Worm (Caenorhabditis elegans) whole organism, midembryonic: ENCODE results near the gene twk-12.

Experiments
- T22C8.4 ChIP-seq: fragments of 200-800 bp; sonication (Bioruptor generic); IDR thresholded peaks from 2 replicates; pipeline ENCODE4 v1.3.6; 2022; ENCODE audit warnings: missing genetic modification characterization, missing compliant biosample characterization
- cog-1 ChIP-seq: sonication (generic microtip); optimal IDR thresholded peaks from 2 replicates; lab custom pipeline; 2016; ENCODE audit warnings: missing genetic modification characterization, missing compliant biosample characterization
- flt-1 ChIP-seq: fragments of 200-800 bp; sonication (Bioruptor generic); IDR thresholded peaks from 2 replicates; pipeline ENCODE4 v1.3.6; 2022; ENCODE audit warnings: missing genetic modification characterization, missing compliant biosample characterization
- klf-2 ChIP-seq: fragments of 200-800 bp; sonication (Bioruptor generic); conservative IDR thresholded peaks from 2 replicates; pipeline ENCODE4 v1.3.6; 2022; ENCODE audit warnings: missing genetic modification reagents, missing genetic modification characterization, missing compliant biosample characterization
- med-1 ChIP-seq: sonication (generic microtip); optimal IDR thresholded peaks from 2 replicates; lab custom pipeline; 2017; ENCODE audit warnings: missing genetic modification characterization, mild to moderate bottlenecking, missing compliant biosample characterization, antibody characterized with exemption, missing genetic modification reagents; ENCODE audit not compliant: insufficient read depth
- ref-1 ChIP-seq: fragments of 200-800 bp; sonication (Bioruptor generic); conservative IDR thresholded peaks from 2 replicates; pipeline ENCODE4 v1.3.6; 2022; ENCODE audit warnings: missing genetic modification reagents, missing genetic modification characterization, missing compliant biosample characterization
- tab-1 ChIP-seq: fragments of 200-800 bp; sonication (Bioruptor generic); IDR thresholded peaks from 2 replicates; pipeline ENCODE4 v1.3.6; 2022; ENCODE audit warnings: missing genetic modification characterization, missing compliant biosample characterization
- ztf-23 ChIP-seq: fragments of 200-800 bp; sonication (Bioruptor generic); IDR thresholded peaks from 2 replicates; pipeline ENCODE4 v1.3.6; 2022; ENCODE audit warnings: missing genetic modification reagents, missing genetic modification characterization, missing compliant biosample characterization
- ztf-29 ChIP-seq: fragments of 200-800 bp; sonication (Bioruptor generic); IDR thresholded peaks from 2 replicates; pipeline ENCODE4 v1.3.6; 2022; ENCODE audit warnings: missing genetic modification reagents, missing genetic modification characterization, missing compliant biosample characterization

The twk-12 gene

DNA sequence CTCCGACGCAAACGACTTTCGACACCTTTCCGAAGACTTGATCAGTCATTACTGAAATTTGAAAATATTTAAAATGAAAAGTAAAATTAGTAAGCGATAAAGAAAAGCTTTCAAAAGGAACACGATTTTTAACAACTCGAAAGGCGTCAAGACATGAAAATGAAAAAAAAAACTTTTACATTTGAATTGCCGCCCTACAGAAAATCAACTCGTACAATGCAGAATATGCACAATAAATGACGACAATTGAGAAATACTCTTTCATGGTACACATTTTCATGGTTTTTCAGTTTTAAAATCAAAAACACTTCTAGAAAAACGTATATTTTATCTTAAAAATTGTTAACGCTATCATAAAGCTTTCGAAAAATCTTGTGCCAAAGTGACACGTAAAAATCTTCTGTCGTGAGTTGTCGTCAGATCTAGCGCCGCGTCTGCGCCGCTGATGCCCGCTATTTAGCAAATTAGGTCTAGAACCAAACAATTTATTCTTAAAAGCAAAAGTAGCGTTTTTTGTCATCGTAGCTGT lies 5.9 kb upstream of the twk-12 start, which contains the start of gene sqv-4:
Gene sqv-4, minus strand, starts transcription at position 51 of the 529 bp plus-strand sequence.
- TF ChIP-seq tab-1 (GFP tag; lab: Robert Waterston, UW): no peak
- no peak for TF ChIP-seq cog-1
- TF ChIP-seq ref-1: no peak
- TF ChIP-seq med-1 (GFP tag; lab: Kevin White, UChicago): no peak
- TF ChIP-seq T22C8.4: no peak
- no peak for TF ChIP-seq flt-1 (GFP tag; lab: Robert Waterston, UW)
- no peak for TF ChIP-seq ztf-23
- TF ChIP-seq klf-2 (GFP tag; lab: Robert Waterston, UW): no peak

- TF ChIP-seq med-1 (GFP tag; lab: Kevin White, UChicago) (no peak), cog-1 (no peak), flt-1 (GFP tag; lab: Robert Waterston, UW) (no peak), ref-1 (no peak), ztf-29 (GFP tag; lab: Robert Waterston, UW) (no peak), ztf-23 (no peak), T22C8.4 (no peak), tab-1 (GFP tag; lab: Robert Waterston, UW) (no peak), klf-2 (GFP tag; lab: Robert Waterston, UW) (no peak)
Measured at ce11 chrV:10662000-10662399, 5.4 kb upstream of the twk-12 start.

DNA sequence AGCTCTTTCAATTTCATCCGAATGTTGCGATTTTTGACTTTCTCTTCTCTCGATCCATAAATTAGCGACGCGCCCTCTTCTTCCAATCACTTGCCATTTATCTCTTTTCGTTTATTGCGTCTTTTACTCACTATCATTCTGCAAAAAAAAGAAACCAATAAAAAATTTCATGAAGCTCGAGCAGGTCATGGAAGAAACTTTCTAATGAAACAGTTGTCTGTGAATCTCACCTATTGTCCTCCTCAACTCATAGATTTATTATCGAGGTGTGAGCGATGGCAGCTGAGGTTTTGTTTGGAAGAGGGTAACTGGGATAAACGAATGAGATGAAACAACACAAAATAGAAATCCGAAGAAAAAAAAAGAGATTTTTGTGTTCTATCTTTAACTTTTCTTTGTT lies 3.1 kb upstream of the twk-12 start:
- TF ChIP-seq flt-1 (GFP tag; lab: Robert Waterston, UW) (no peak), T22C8.4 (no peak), ztf-29 (GFP tag; lab: Robert Waterston, UW) (no peak), ztf-23 (no peak), tab-1 (GFP tag; lab: Robert Waterston, UW) (no peak), klf-2 (GFP tag; lab: Robert Waterston, UW) (no peak), ref-1 (no peak), med-1 (GFP tag; lab: Kevin White, UChicago) (no peak), cog-1 (no peak)

DNA sequence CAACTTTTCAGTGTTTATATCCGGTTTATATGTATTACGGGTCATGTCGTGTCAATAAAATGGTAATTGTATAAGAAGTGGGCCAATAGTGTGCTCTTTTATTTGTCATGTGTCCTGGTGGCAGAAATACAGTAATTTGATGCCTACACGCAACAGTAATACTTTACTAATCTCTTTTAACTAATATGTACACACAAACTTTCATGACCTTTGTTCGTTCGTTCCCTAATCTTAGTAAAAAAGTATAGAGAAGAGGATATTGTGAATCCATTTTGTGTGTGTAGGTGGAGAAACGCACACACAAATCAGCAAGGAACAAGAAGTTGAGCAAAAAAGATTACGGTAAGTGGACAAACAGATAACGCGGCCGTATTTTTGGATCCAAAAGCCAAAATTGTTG lies 3.4 kb downstream of the twk-12 start:
- TF ChIP-seq T22C8.4 (no peak), med-1 (GFP tag; lab: Kevin White, UChicago) (no peak), ztf-29 (GFP tag; lab: Robert Waterston, UW) (no peak), ztf-23 (no peak), flt-1 (GFP tag; lab: Robert Waterston, UW) (no peak), tab-1 (GFP tag; lab: Robert Waterston, UW) (no peak), cog-1 (no peak), klf-2 (GFP tag; lab: Robert Waterston, UW) (no peak), ref-1 (no peak)

DNA sequence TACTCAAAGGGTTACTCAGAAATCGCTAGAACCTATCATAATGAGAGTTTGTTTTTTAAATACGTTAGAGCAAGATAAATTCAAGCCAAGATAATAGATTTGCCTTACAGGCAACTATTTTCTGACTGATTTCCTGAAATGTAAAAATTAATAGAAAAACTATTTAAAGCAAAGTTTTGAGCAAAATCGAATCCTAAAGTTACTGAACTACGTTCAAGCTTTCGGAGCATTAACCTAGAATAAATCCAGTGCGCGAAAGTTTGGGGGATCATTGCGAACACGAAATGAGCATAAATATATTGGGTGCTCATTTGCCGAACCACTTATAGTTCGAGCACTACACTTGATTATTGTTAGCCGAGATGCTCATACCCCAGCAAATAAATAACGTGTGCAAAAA lies 4.2 kb downstream of the twk-12 start, which contains the start of gene ceh-22:
Gene ceh-22, plus strand, starts transcription at position 301 of the 400 bp plus-strand sequence.
- TF ChIP-seq T22C8.4 (no peak), med-1 (GFP tag; lab: Kevin White, UChicago) (no peak)

- no peak for TF ChIP-seq ztf-29 (GFP tag; lab: Robert Waterston, UW)
- no peak for TF ChIP-seq ztf-23
- no peak for TF ChIP-seq ref-1
- no peak for TF ChIP-seq med-1 (GFP tag; lab: Kevin White, UChicago)
- no peak for TF ChIP-seq T22C8.4
- TF ChIP-seq cog-1: no peak
- TF ChIP-seq flt-1 (GFP tag; lab: Robert Waterston, UW): no peak
- TF ChIP-seq tab-1 (GFP tag; lab: Robert Waterston, UW): no peak
- TF ChIP-seq klf-2 (GFP tag; lab: Robert Waterston, UW): no peak
Measured at ce11 chrV:10672601-10673000, 5.2 kb downstream of the twk-12 start.

DNA sequence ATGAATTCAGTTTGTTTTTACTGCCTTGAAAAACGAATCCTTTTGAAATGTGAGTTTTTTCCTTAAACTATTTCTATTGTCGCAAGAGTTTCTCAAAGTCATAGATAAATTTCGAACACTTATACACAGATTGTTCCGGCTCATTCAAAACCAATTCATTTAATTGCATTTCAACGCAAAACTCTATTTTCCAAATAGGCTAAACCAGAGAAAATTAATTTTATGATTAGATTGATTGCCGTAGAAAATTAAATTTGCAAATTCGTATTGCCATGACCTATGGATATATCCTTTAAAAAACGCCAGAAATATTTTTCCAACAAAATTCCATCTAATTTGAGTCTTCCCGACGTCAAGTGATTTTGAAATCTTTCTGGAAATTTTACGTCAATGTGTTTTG lies 8.6 kb downstream of the twk-12 start:
- TF ChIP-seq tab-1 (GFP tag; lab: Robert Waterston, UW) (no peak), ref-1 (no peak), cog-1 (no peak), klf-2 (GFP tag; lab: Robert Waterston, UW) (no peak), T22C8.4 (no peak), flt-1 (GFP tag; lab: Robert Waterston, UW) (no peak), med-1 (GFP tag; lab: Kevin White, UChicago) (no peak), ztf-29 (GFP tag; lab: Robert Waterston, UW) (no peak), ztf-23 (no peak)

DNA sequence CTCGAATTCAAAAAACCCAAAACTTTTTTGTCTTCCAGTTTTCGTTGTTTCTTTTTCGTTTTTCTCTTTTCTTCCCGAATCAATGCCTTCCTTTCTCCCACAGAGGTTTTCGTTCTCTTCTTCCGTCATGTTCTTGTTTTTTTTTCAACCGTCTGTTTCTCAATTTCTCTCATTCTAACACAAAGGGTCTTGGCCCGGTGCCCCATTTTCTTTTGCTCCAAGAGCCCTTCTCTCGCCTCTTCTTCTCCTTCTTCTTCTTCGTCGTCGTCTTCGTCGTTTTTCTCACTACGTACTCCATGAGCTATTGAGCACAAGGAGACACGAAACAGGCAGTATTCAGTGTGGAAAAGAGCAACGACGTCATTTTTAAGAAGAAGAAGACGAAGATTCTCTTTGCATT lies 10.1 kb downstream of the twk-12 start:
- TF ChIP-seq tab-1 (GFP tag; lab: Robert Waterston, UW): no peak
- no peak for TF ChIP-seq klf-2 (GFP tag; lab: Robert Waterston, UW)
- no peak for TF ChIP-seq med-1 (GFP tag; lab: Kevin White, UChicago)
- TF ChIP-seq ztf-23: no peak
- no peak for TF ChIP-seq cog-1
- TF ChIP-seq ref-1: no peak
- TF ChIP-seq ztf-29 (GFP tag; lab: Robert Waterston, UW): no peak
- TF ChIP-seq T22C8.4: no peak
- no peak for TF ChIP-seq flt-1 (GFP tag; lab: Robert Waterston, UW)

- TF ChIP-seq cog-1 (no peak), ztf-23 (no peak), flt-1 (GFP tag; lab: Robert Waterston, UW) (no peak), med-1 (GFP tag; lab: Kevin White, UChicago) (no peak), ztf-29 (GFP tag; lab: Robert Waterston, UW) (no peak), klf-2 (GFP tag; lab: Robert Waterston, UW) (no peak), T22C8.4 (no peak), tab-1 (GFP tag; lab: Robert Waterston, UW) (no peak), ref-1 (no peak)
Measured at ce11 chrV:10679080-10679479, 11.7 kb downstream of the twk-12 start.

- TF ChIP-seq flt-1 (GFP tag; lab: Robert Waterston, UW) (no peak), med-1 (GFP tag; lab: Kevin White, UChicago) (no peak), T22C8.4 (no peak), ztf-23 (no peak), ztf-29 (GFP tag; lab: Robert Waterston, UW) (no peak), klf-2 (GFP tag; lab: Robert Waterston, UW) (no peak), ref-1 (no peak), cog-1 (no peak), tab-1 (GFP tag; lab: Robert Waterston, UW) (no peak)
Measured at ce11 chrV:10679990-10680602, 12.7 kb downstream of the twk-12 start.
